Fruit fly (Drosophila melanogaster) whole organism, embryonic: Measurements from ENCODE around the gene CaMKI.

ENCODE experiments used
- Adf1 ChIP-seq: fragments of 200-800 bp; sonication (Bioruptor generic); IDR thresholded peaks from 2 replicates; pipeline ENCODE4 v1.3.6; 2022; ENCODE audit warnings: missing biosample characterization, missing genetic modification characterization
- BEAF-32 ChIP-seq: fragments of 200-800 bp; sonication (Bioruptor generic); optimal IDR thresholded peaks from 3 replicates; lab custom pipeline; 2017; ENCODE audit warnings: missing biosample characterization, missing genetic modification characterization, mild to moderate bottlenecking, moderate library complexity, missing genetic modification reagents
- CG11504 ChIP-seq: fragments of 200-800 bp; sonication (Bioruptor generic); optimal IDR thresholded peaks from 3 replicates; lab custom pipeline; 2019; ENCODE audit warnings: missing biosample characterization, mild to moderate bottlenecking, missing genetic modification characterization, moderate library complexity
- CG12659 ChIP-seq: fragments of 200-800 bp; sonication (Bioruptor generic); optimal IDR thresholded peaks from 3 replicates; lab custom pipeline; 2017; ENCODE audit warnings: mild to moderate bottlenecking, missing biosample characterization, missing genetic modification reagents, missing genetic modification characterization
- CG12769 ChIP-seq: fragments of 200-800 bp; sonication (Bioruptor generic); optimal IDR thresholded peaks from 2 replicates; lab custom pipeline; 2019; ENCODE audit warnings: missing biosample characterization, mild to moderate bottlenecking, missing genetic modification characterization, moderate library complexity
- CG13287 ChIP-seq: fragments of 200-800 bp; sonication (Bioruptor generic); IDR thresholded peaks from 2 replicates; pipeline ENCODE4 v1.3.6; 2022; ENCODE audit warnings: missing biosample characterization, missing genetic modification characterization; ENCODE audit not compliant: partially characterized antibody
- CG1529 ChIP-seq: fragments of 200-800 bp; sonication (Bioruptor generic); optimal IDR thresholded peaks from 3 replicates; lab custom pipeline; 2018; ENCODE audit warnings: missing biosample characterization, missing genetic modification characterization
- CG15479 ChIP-seq: fragments of 200-800 bp; sonication (Bioruptor generic); optimal IDR thresholded peaks from 3 replicates; lab custom pipeline; 2019; ENCODE audit warnings: missing biosample characterization, mild to moderate bottlenecking, missing genetic modification characterization, moderate library complexity
- CG16779 ChIP-seq: fragments of 200-800 bp; sonication (Bioruptor generic); IDR thresholded peaks from 2 replicates; pipeline ENCODE4 v1.3.6; 2022; ENCODE audit warnings: missing biosample characterization, missing genetic modification characterization
- CG17612 ChIP-seq: fragments of 200-800 bp; sonication (Bioruptor generic); IDR thresholded peaks from 2 replicates; pipeline ENCODE4 v1.3.6; 2022; ENCODE audit warnings: missing biosample characterization, missing genetic modification characterization
- CG2129 ChIP-seq: fragments of 200-800 bp; sonication (Bioruptor generic); IDR thresholded peaks from 2 replicates; pipeline ENCODE4 v1.3.6; 2022; ENCODE audit warnings: missing biosample characterization, missing genetic modification characterization; ENCODE audit not compliant: partially characterized antibody
- CG3163 ChIP-seq: fragments of 200-800 bp; sonication (Bioruptor generic); optimal IDR thresholded peaks from 3 replicates; lab custom pipeline; 2016; ENCODE audit warnings: missing biosample characterization, missing genetic modification characterization
- CG3847 ChIP-seq: fragments of 200-800 bp; sonication (Bioruptor generic); IDR thresholded peaks from 2 replicates; pipeline ENCODE4 v1.3.6; 2022; ENCODE audit warnings: missing biosample characterization, missing genetic modification characterization
- CG3995 ChIP-seq: fragments of 200-800 bp; sonication (Bioruptor generic); optimal IDR thresholded peaks from 3 replicates; lab custom pipeline; 2016; ENCODE audit warnings: missing biosample characterization, missing genetic modification characterization
- CG42726 ChIP-seq: fragments of 200-800 bp; sonication (Bioruptor generic); IDR thresholded peaks from 2 replicates; pipeline ENCODE4 v1.3.6; 2022; ENCODE audit warnings: missing biosample characterization, missing genetic modification characterization; ENCODE audit not compliant: partially characterized antibody
- CG5245 ChIP-seq: fragments of 200-800 bp; sonication (Bioruptor generic); optimal IDR thresholded peaks from 3 replicates; lab custom pipeline; 2016; ENCODE audit warnings: missing biosample characterization, missing genetic modification characterization
- CG9876 ChIP-seq: fragments of 200-800 bp; sonication (Bioruptor generic); optimal IDR thresholded peaks from 2 replicates; lab custom pipeline; 2016; ENCODE audit warnings: missing biosample characterization, missing genetic modification characterization
- Dll ChIP-seq: fragments of 200-800 bp; sonication (Bioruptor generic); IDR thresholded peaks from 4 replicates; pipeline ENCODE4 v1.3.6; 2022; ENCODE audit warnings: missing biosample characterization, missing genetic modification characterization; ENCODE audit not compliant: partially characterized antibody
- Dref ChIP-seq: fragments of 200-800 bp; sonication (Bioruptor generic); IDR thresholded peaks from 2 replicates; pipeline ENCODE4 v1.3.6; 2022; ENCODE audit warnings: missing biosample characterization, missing genetic modification characterization
- Fer3 ChIP-seq: fragments of 200-800 bp; sonication (Bioruptor generic); optimal IDR thresholded peaks from 2 replicates; lab custom pipeline; 2018; ENCODE audit warnings: missing biosample characterization, mild to moderate bottlenecking, missing genetic modification characterization, moderate library complexity
- Gug ChIP-seq: fragments of 200-800 bp; sonication (Bioruptor generic); IDR thresholded peaks from 4 replicates; pipeline ENCODE4 v1.3.6; 2022; ENCODE audit warnings: missing biosample characterization, missing genetic modification characterization
- HLH4C ChIP-seq: fragments of 200-800 bp; sonication (Bioruptor generic); IDR thresholded peaks from 3 replicates; pipeline ENCODE4 v1.3.6; 2022; ENCODE audit warnings: missing biosample characterization, missing genetic modification characterization; ENCODE audit not compliant: partially characterized antibody
- HLH54F ChIP-seq: fragments of 200-800 bp; sonication (Bioruptor generic); optimal IDR thresholded peaks from 3 replicates; lab custom pipeline; 2016; ENCODE audit warnings: missing biosample characterization, missing genetic modification characterization
- Hr78 ChIP-seq, 2 experiments: fragments of 200-800 bp in 1 of 2; fragments of >200 bp in 1 of 2; sonication (Bioruptor generic) in 1 of 2; optimal IDR thresholded peaks; 2 replicates each; lab custom pipeline; 2017 to 2019; ENCODE audit warnings: missing biosample characterization in 2 of 2, missing genetic modification characterization in 2 of 2, mild to moderate bottlenecking in 1 of 2, moderate library complexity in 1 of 2
- MBD-R2 ChIP-seq: fragments of 200-800 bp; sonication (Bioruptor generic); IDR thresholded peaks from 2 replicates; pipeline ENCODE4 v1.3.6; 2022; ENCODE audit warnings: missing biosample characterization, missing genetic modification characterization
- MTF-1 ChIP-seq: fragments of 200-800 bp; sonication (Bioruptor generic); optimal IDR thresholded peaks from 2 replicates; lab custom pipeline; 2018; ENCODE audit warnings: missing biosample characterization, mild to moderate bottlenecking, missing genetic modification characterization, borderline replicate concordance
- NC2α ChIP-seq: fragments of 200-800 bp; sonication (Bioruptor generic); optimal IDR thresholded peaks from 2 replicates; lab custom pipeline; 2016; ENCODE audit warnings: missing biosample characterization, missing genetic modification characterization
- Side ChIP-seq: fragments of 200-800 bp; sonication (Bioruptor generic); optimal IDR thresholded peaks from 2 replicates; lab custom pipeline; 2016; ENCODE audit warnings: missing biosample characterization, missing genetic modification characterization
- Six4 ChIP-seq: fragments of 200-800 bp; sonication (Bioruptor generic); optimal IDR thresholded peaks from 2 replicates; lab custom pipeline; 2016; ENCODE audit warnings: missing biosample characterization, missing genetic modification characterization
- Taf1 ChIP-seq: fragments of 200-800 bp; sonication (Bioruptor generic); IDR thresholded peaks from 2 replicates; pipeline ENCODE4 v1.3.6; 2022; ENCODE audit warnings: missing biosample characterization, missing genetic modification characterization
- Xbp1 ChIP-seq: fragments of 200-800 bp; sonication (Bioruptor generic); optimal IDR thresholded peaks from 3 replicates; lab custom pipeline; 2016; ENCODE audit warnings: missing biosample characterization, mild to moderate bottlenecking, missing genetic modification characterization
- amos ChIP-seq: fragments of 200-800 bp; sonication (Bioruptor generic); IDR thresholded peaks from 2 replicates; pipeline ENCODE4 v1.3.6; 2022; ENCODE audit warnings: missing biosample characterization, missing genetic modification characterization; ENCODE audit not compliant: partially characterized antibody
- aop ChIP-seq: fragments of 200-800 bp; sonication (Bioruptor generic); IDR thresholded peaks from 2 replicates; pipeline ENCODE4 v1.3.6; 2022; ENCODE audit warnings: missing biosample characterization, missing genetic modification characterization
- az2 ChIP-seq: fragments of 200-800 bp; sonication (Bioruptor generic); optimal IDR thresholded peaks from 3 replicates; lab custom pipeline; 2016; ENCODE audit warnings: missing biosample characterization, missing genetic modification characterization
- crc ChIP-seq: fragments of 200-800 bp; sonication (Bioruptor generic); optimal IDR thresholded peaks from 2 replicates; lab custom pipeline; 2016; ENCODE audit warnings: missing biosample characterization, missing genetic modification characterization
- danr ChIP-seq: fragments of 200-800 bp; sonication (Bioruptor generic); IDR thresholded peaks from 2 replicates; pipeline ENCODE4 v1.3.6; 2022; ENCODE audit warnings: missing biosample characterization, missing genetic modification characterization
- dati ChIP-seq: fragments of 200-800 bp; sonication (Bioruptor generic); IDR thresholded peaks from 2 replicates; pipeline ENCODE4 v1.3.6; 2022; ENCODE audit warnings: missing biosample characterization, missing genetic modification characterization
- ewg ChIP-seq: fragments of 200-800 bp; sonication (Bioruptor generic); optimal IDR thresholded peaks from 3 replicates; lab custom pipeline; 2017; ENCODE audit warnings: mild to moderate bottlenecking, missing biosample characterization, missing genetic modification reagents, missing genetic modification characterization
- kah ChIP-seq: fragments of 200-800 bp; sonication (Bioruptor generic); optimal IDR thresholded peaks from 2 replicates; lab custom pipeline; 2018; ENCODE audit warnings: missing biosample characterization, mild to moderate bottlenecking, missing genetic modification characterization
- kni ChIP-seq: fragments of 200-800 bp; sonication (Bioruptor generic); optimal IDR thresholded peaks from 3 replicates; lab custom pipeline; 2017; ENCODE audit warnings: mild to moderate bottlenecking, missing biosample characterization, missing genetic modification reagents, missing genetic modification characterization
- lmd ChIP-seq: fragments of 200-800 bp; sonication (Bioruptor generic); IDR thresholded peaks from 2 replicates; pipeline ENCODE4 v1.3.6; 2022; ENCODE audit warnings: missing biosample characterization, missing genetic modification characterization
- pb ChIP-seq: fragments of 200-800 bp; sonication (Bioruptor generic); optimal IDR thresholded peaks from 3 replicates; lab custom pipeline; 2016; ENCODE audit warnings: missing biosample characterization, missing genetic modification characterization
- pzg ChIP-seq: fragments of 200-800 bp; sonication (Bioruptor generic); optimal IDR thresholded peaks from 3 replicates; lab custom pipeline; 2018; ENCODE audit warnings: missing biosample characterization, mild to moderate bottlenecking, missing genetic modification characterization, moderate library complexity
- rib ChIP-seq: fragments of 200-800 bp; sonication (Bioruptor generic); IDR thresholded peaks from 2 replicates; pipeline ENCODE4 v1.3.6; 2022; ENCODE audit warnings: missing biosample characterization, missing genetic modification characterization
- schlank ChIP-seq: fragments of 200-800 bp; sonication (Bioruptor generic); optimal IDR thresholded peaks from 2 replicates; lab custom pipeline; 2018; ENCODE audit warnings: missing biosample characterization, mild to moderate bottlenecking, missing genetic modification characterization
- seq ChIP-seq: fragments of 200-800 bp; sonication (Bioruptor generic); IDR thresholded peaks from 2 replicates; pipeline ENCODE4 v1.3.6; 2022; ENCODE audit warnings: missing biosample characterization, missing genetic modification characterization
- so ChIP-seq: fragments of 200-800 bp; sonication (Bioruptor generic); IDR thresholded peaks from 3 replicates; pipeline ENCODE4 v1.3.6; 2022; ENCODE audit warnings: missing biosample characterization, missing genetic modification characterization
- stwl ChIP-seq: fragments of 200-800 bp; sonication (Bioruptor generic); optimal IDR thresholded peaks from 3 replicates; lab custom pipeline; 2018; ENCODE audit warnings: missing biosample characterization, mild to moderate bottlenecking, missing genetic modification characterization, moderate library complexity
- toy ChIP-seq: fragments of 200-800 bp; sonication (Bioruptor generic); IDR thresholded peaks from 2 replicates; pipeline ENCODE4 v1.3.6; 2022; ENCODE audit warnings: missing biosample characterization, missing genetic modification characterization
- unpg ChIP-seq: fragments of 200-800 bp; sonication (Bioruptor generic); optimal IDR thresholded peaks from 3 replicates; lab custom pipeline; 2018; ENCODE audit warnings: missing biosample characterization, mild to moderate bottlenecking, missing genetic modification characterization, moderate library complexity
- zen2 ChIP-seq: fragments of 200-800 bp; sonication (Bioruptor generic); IDR thresholded peaks from 3 replicates; pipeline ENCODE4 v1.3.6; 2022; ENCODE audit warnings: missing biosample characterization, missing genetic modification characterization; ENCODE audit not compliant: partially characterized antibody

Gene CaMKI

dm6 chr4:481739-482138 is 36.4 kb downstream of the CaMKI start (continued):
- TF ChIP-seq kni, result no peak
- TF ChIP-seq CG16779, result no peak
- TF ChIP-seq CG3163 (GFP tag; lab: Kevin White, UChicago), result no peak
- TF ChIP-seq amos, result peak; percentile 77; the same call in 1 of the 2 replicates
- TF ChIP-seq CG5245 (GFP tag; lab: Kevin White, UChicago), result no peak
- no peak for TF ChIP-seq lmd (GFP tag; lab: Robert Waterston, UW)
- TF ChIP-seq CG11504 (tag; lab: Kevin White, UChicago), result no peak
- TF ChIP-seq Fer3 (tag; lab: Kevin White, UChicago), result no peak
- no peak; the same call in 2 of the 3 replicates for TF ChIP-seq zen2
- TF ChIP-seq CG42726 (GFP tag; lab: Robert Waterston, UW), result peak; percentile 70; the same call in 1 of the 2 replicates
- TF ChIP-seq CG17612 (GFP tag; lab: Robert Waterston, UW), result no peak
- no peak for TF ChIP-seq schlank (tag; lab: Kevin White, UChicago)
- no peak for TF ChIP-seq CG15479 (GFP tag; lab: Kevin White, UChicago)
- no peak for TF ChIP-seq CG3847
- TF ChIP-seq aop (GFP tag; lab: Robert Waterston, UW), result no peak
- peak; percentile 77 for TF ChIP-seq Dref (GFP tag; lab: Robert Waterston, UW)
- TF ChIP-seq HLH54F, result no peak
- TF ChIP-seq dati (GFP tag; lab: Robert Waterston, UW), result no peak
- TF ChIP-seq stwl (tag; lab: Kevin White, UChicago), result peak; percentile 32
- peak; percentile 28; the same call in 1 of the 2 replicates for TF ChIP-seq MBD-R2 (GFP tag; lab: Robert Waterston, UW)
- TF ChIP-seq NC2α (GFP tag; lab: Kevin White, UChicago), result no peak
- no peak for TF ChIP-seq danr (GFP tag; lab: Robert Waterston, UW)
- TF ChIP-seq Side (GFP tag; lab: Kevin White, UChicago), result no peak
- TF ChIP-seq Dll (GFP tag; lab: Robert Waterston, UW), result peak; percentile 71
- no peak for TF ChIP-seq CG12769
- no peak for TF ChIP-seq Hr78 (GFP tag; optimal IDR thresholded peaks at IDR 0.05; lab: Kevin White, UChicago)
- no peak for TF ChIP-seq kah (GFP tag; lab: Kevin White, UChicago)
- no peak for TF ChIP-seq so (GFP tag; lab: Robert Waterston, UW)
- no peak for TF ChIP-seq Adf1 (GFP tag; lab: Robert Waterston, UW)
- no peak for TF ChIP-seq CG2129 (GFP tag; lab: Robert Waterston, UW)
- TF ChIP-seq pb (GFP tag; lab: Kevin White, UChicago), result no peak
- TF ChIP-seq CG3995 (GFP tag; lab: Kevin White, UChicago), result peak; percentile 9
- peak; percentile 11 for TF ChIP-seq CG12659 (GFP tag; lab: Kevin White, UChicago)
- no peak for TF ChIP-seq CG1529 (GFP tag; lab: Kevin White, UChicago)
- no peak for TF ChIP-seq unpg (GFP tag; lab: Kevin White, UChicago)
- no peak for TF ChIP-seq rib (GFP tag; lab: Robert Waterston, UW)
- TF ChIP-seq toy (GFP tag; lab: Robert Waterston, UW), result no peak
- no peak for TF ChIP-seq MTF-1 (GFP tag; lab: Kevin White, UChicago)
- TF ChIP-seq Six4 (GFP tag; lab: Kevin White, UChicago), result no peak
- TF ChIP-seq crc (GFP tag; lab: Kevin White, UChicago), result no peak
- TF ChIP-seq Taf1 (GFP tag; lab: Robert Waterston, UW), result no peak
- TF ChIP-seq HLH4C, result peak; percentile 72
- peak; percentile 11 for TF ChIP-seq pzg
- TF ChIP-seq Xbp1 (GFP tag; lab: Kevin White, UChicago), result no peak
- peak; percentile 73 for TF ChIP-seq BEAF-32 (GFP tag; lab: Kevin White, UChicago)
- TF ChIP-seq ewg (GFP tag; lab: Kevin White, UChicago), result no peak
- no peak for TF ChIP-seq seq (GFP tag; lab: Robert Waterston, UW)
- no peak for TF ChIP-seq az2 (GFP tag; lab: Kevin White, UChicago)
- no peak for TF ChIP-seq CG9876 (GFP tag; lab: Kevin White, UChicago)
- peak; percentile 67 for TF ChIP-seq CG13287 (GFP tag; lab: Robert Waterston, UW)
- TF ChIP-seq Gug (GFP tag; lab: Robert Waterston, UW), result no peak
